Worm (Caenorhabditis elegans) whole organism, L4 larva: ENCODE measurements around the gene rbx-1.

Experiments
- D1046.2 ChIP-seq: fragments of 200-800 bp; sonication (Bioruptor generic); IDR thresholded peaks from 2 replicates; pipeline ENCODE4 v1.3.6; 2022; ENCODE audit warnings: missing genetic modification characterization, missing compliant biosample characterization
- F26F4.8 ChIP-seq: fragments of 200-800 bp; sonication (Bioruptor generic); conservative IDR thresholded peaks from 2 replicates; pipeline ENCODE4 v1.3.6; 2022; ENCODE audit warnings: missing genetic modification characterization, missing compliant biosample characterization
- T20F7.1 ChIP-seq: fragments of 200-800 bp; sonication (Bioruptor generic); optimal IDR thresholded peaks from 2 replicates; lab custom pipeline; 2018; ENCODE audit warnings: mild to moderate bottlenecking, missing genetic modification characterization, missing compliant biosample characterization
- Y105C5A.15 ChIP-seq: fragments of 200-800 bp; sonication (Bioruptor generic); IDR thresholded peaks from 2 replicates; pipeline ENCODE4 v1.3.6; 2022; ENCODE audit warnings: missing genetic modification characterization, missing compliant biosample characterization
- Y75B8A.6 ChIP-seq: fragments of 200-800 bp; sonication (Bioruptor generic); IDR thresholded peaks from 2 replicates; pipeline ENCODE4 v1.3.6; 2022; ENCODE audit warnings: missing genetic modification reagents, missing genetic modification characterization, missing compliant biosample characterization
- ZK337.2 ChIP-seq: fragments of 200-800 bp; sonication (Bioruptor generic); IDR thresholded peaks from 2 replicates; pipeline ENCODE4 v1.3.6; 2022; ENCODE audit warnings: missing genetic modification reagents, missing genetic modification characterization, missing compliant biosample characterization
- ZK546.5 ChIP-seq, 2 experiments: sonication (generic microtip); optimal IDR thresholded peaks; 2 replicates each; lab custom pipeline; 2017; ENCODE audit warnings: missing biosample characterization in 2 of 2, missing genetic modification characterization in 2 of 2
- aha-1 ChIP-seq: fragments of 150-350 bp; peaks from one replicate; lab custom pipeline; 2014; ENCODE audit warnings: missing biosample characterization, missing genetic modification characterization
- aly-2 ChIP-seq: sonication (generic microtip); optimal IDR thresholded peaks from 2 replicates; lab custom pipeline; 2018; ENCODE audit warnings: missing biosample characterization, missing genetic modification characterization
- ama-1 ChIP-seq: fragments of 150-350 bp; optimal IDR thresholded peaks from 2 replicates; lab custom pipeline; 2014; ENCODE audit warnings: inconsistent platforms, mixed read lengths
- ceh-20 ChIP-seq: fragments of 200-800 bp; sonication (Bioruptor generic); IDR thresholded peaks from 2 replicates; pipeline ENCODE4 v1.3.6; 2022; ENCODE audit warnings: missing genetic modification reagents, missing genetic modification characterization, missing compliant biosample characterization
- ceh-44 ChIP-seq: fragments of 200-800 bp; sonication (Bioruptor generic); IDR thresholded peaks from 2 replicates; pipeline ENCODE4 v1.3.6; 2022; ENCODE audit warnings: missing genetic modification reagents, missing genetic modification characterization, missing compliant biosample characterization
- cey-2 ChIP-seq: sonication (generic microtip); optimal IDR thresholded peaks from 3 replicates; lab custom pipeline; 2017; ENCODE audit warnings: missing genetic modification characterization, mild to moderate bottlenecking, missing compliant biosample characterization, antibody characterized with exemption, borderline replicate concordance; ENCODE audit not compliant: insufficient read depth
- ctbp-1 ChIP-seq: fragments of 200-800 bp; sonication (Bioruptor generic); IDR thresholded peaks from 2 replicates; pipeline ENCODE4 v1.3.6; 2022; ENCODE audit warnings: missing genetic modification reagents, missing genetic modification characterization, missing compliant biosample characterization
- daf-12 ChIP-seq: fragments of 150-350 bp; optimal IDR thresholded peaks from 2 replicates; lab custom pipeline; 2014; ENCODE audit warnings: missing biosample characterization, missing genetic modification reagents, missing genetic modification characterization
- dmd-8 ChIP-seq: fragments of 200-800 bp; sonication (Bioruptor generic); IDR thresholded peaks from 2 replicates; pipeline ENCODE4 v1.3.6; 2022; ENCODE audit warnings: missing genetic modification characterization, missing compliant biosample characterization
- duxl-1 ChIP-seq: sonication (generic microtip); optimal IDR thresholded peaks from 2 replicates; lab custom pipeline; 2016; ENCODE audit warnings: mild to moderate bottlenecking, missing genetic modification characterization, moderate library complexity, missing compliant biosample characterization; ENCODE audit not compliant: poor library complexity
- fos-1 ChIP-seq: fragments of 150-350 bp; optimal IDR thresholded peaks from 2 replicates; lab custom pipeline; 2014; ENCODE audit warnings: missing biosample characterization, missing genetic modification characterization
- hlh-30 ChIP-seq: sonication (generic microtip); optimal IDR thresholded peaks from 2 replicates; lab custom pipeline; 2017; ENCODE audit warnings: antibody characterized with exemption, mild to moderate bottlenecking, missing genetic modification characterization, missing compliant biosample characterization; ENCODE audit not compliant: insufficient read depth
- jun-1 ChIP-seq: fragments of 150-350 bp; optimal IDR thresholded peaks from 2 replicates; lab custom pipeline; 2014; ENCODE audit warnings: missing biosample characterization, missing genetic modification reagents, missing genetic modification characterization
- lin-13 ChIP-seq: fragments of 150-350 bp; optimal IDR thresholded peaks from 2 replicates; lab custom pipeline; 2014; ENCODE audit warnings: missing biosample characterization, missing genetic modification reagents, missing genetic modification characterization
- lin-15B ChIP-seq: fragments of 150-350 bp; sonication (generic microtip); optimal IDR thresholded peaks from 3 replicates; lab custom pipeline; 2014; ENCODE audit warnings: missing biosample characterization, missing genetic modification characterization
- lin-29 ChIP-seq: fragments of 200-800 bp; sonication (Bioruptor generic); IDR thresholded peaks from 2 replicates; pipeline ENCODE4 v1.3.6; 2022; ENCODE audit warnings: missing genetic modification reagents, missing genetic modification characterization, missing compliant biosample characterization
- madf-5 ChIP-seq, 2 experiments: fragments of 200-800 bp; sonication (Bioruptor generic); IDR thresholded peaks; 2 replicates each; pipeline ENCODE4 v1.3.6; 2022; ENCODE audit warnings: missing compliant biosample characterization in 2 of 2, missing genetic modification characterization in 2 of 2
- madf-9 ChIP-seq: fragments of 200-800 bp; sonication (Bioruptor generic); conservative IDR thresholded peaks from 2 replicates; pipeline ENCODE4 v1.3.6; 2022; ENCODE audit warnings: missing genetic modification reagents, missing genetic modification characterization, missing compliant biosample characterization
- mdl-1 ChIP-seq, 2 experiments: fragments of 150-350 bp in 1 of 2; sonication (generic microtip) in 1 of 2; optimal IDR thresholded peaks; 2 replicates each; lab custom pipeline; 2014 to 2017; ENCODE audit warnings: missing biosample characterization in 2 of 2, missing genetic modification characterization in 2 of 2
- mxl-2 ChIP-seq: fragments of 200-800 bp; sonication (Bioruptor generic); conservative IDR thresholded peaks from 2 replicates; pipeline ENCODE4 v1.3.6; 2022; ENCODE audit warnings: missing genetic modification reagents, missing genetic modification characterization, missing compliant biosample characterization
- mxl-3 ChIP-seq: fragments of 200-800 bp; sonication (Bioruptor generic); optimal IDR thresholded peaks from 2 replicates; lab custom pipeline; 2018; ENCODE audit warnings: mild to moderate bottlenecking, missing genetic modification characterization, missing compliant biosample characterization
- nhr-10 ChIP-seq: fragments of 150-350 bp; optimal IDR thresholded peaks from 2 replicates; lab custom pipeline; 2014; ENCODE audit warnings: missing biosample characterization, missing genetic modification characterization
- nhr-28 ChIP-seq: fragments of 150-350 bp; optimal IDR thresholded peaks from 2 replicates; lab custom pipeline; 2014; ENCODE audit warnings: missing biosample characterization, missing genetic modification characterization
- nhr-42 ChIP-seq: fragments of 200-800 bp; sonication (Bioruptor generic); IDR thresholded peaks from 2 replicates; pipeline ENCODE4 v1.3.6; 2022; ENCODE audit warnings: missing genetic modification characterization, missing compliant biosample characterization
- php-3 ChIP-seq: fragments of 200-800 bp; sonication (Bioruptor generic); IDR thresholded peaks from 2 replicates; pipeline ENCODE4 v1.3.6; 2022; ENCODE audit warnings: missing genetic modification reagents, missing genetic modification characterization, missing compliant biosample characterization
- saeg-2 ChIP-seq: fragments of 200-800 bp; sonication (Bioruptor generic); IDR thresholded peaks from 2 replicates; pipeline ENCODE4 v1.3.6; 2022; ENCODE audit warnings: missing genetic modification reagents, missing genetic modification characterization, missing compliant biosample characterization
- spr-1 ChIP-seq: sonication (generic microtip); optimal IDR thresholded peaks from 2 replicates; lab custom pipeline; 2016; ENCODE audit warnings: mild to moderate bottlenecking, missing genetic modification characterization, missing compliant biosample characterization
- tag-97 ChIP-seq: fragments of 200-800 bp; sonication (Bioruptor generic); IDR thresholded peaks from 2 replicates; pipeline ENCODE4 v1.3.6; 2022; ENCODE audit warnings: missing genetic modification characterization, missing compliant biosample characterization
- unc-39 ChIP-seq: sonication (generic microtip); optimal IDR thresholded peaks from 2 replicates; lab custom pipeline; 2017; ENCODE audit warnings: missing biosample characterization, missing genetic modification characterization
- unc-62 ChIP-seq, 3 experiments: fragments of 150-350 bp in 1 of 3; sonication (generic microtip); optimal IDR thresholded peaks in 2 of 3; peaks in 1 of 3; 1 replicate in 1 of 3; 2 replicates in 2 of 3; lab custom pipeline; 2014 to 2017; ENCODE audit warnings: missing biosample characterization in 3 of 3, missing genetic modification characterization in 3 of 3, missing genetic modification reagents in 3 of 3, missing genotype in 1 of 3

rbx-1 gene

DNA sequence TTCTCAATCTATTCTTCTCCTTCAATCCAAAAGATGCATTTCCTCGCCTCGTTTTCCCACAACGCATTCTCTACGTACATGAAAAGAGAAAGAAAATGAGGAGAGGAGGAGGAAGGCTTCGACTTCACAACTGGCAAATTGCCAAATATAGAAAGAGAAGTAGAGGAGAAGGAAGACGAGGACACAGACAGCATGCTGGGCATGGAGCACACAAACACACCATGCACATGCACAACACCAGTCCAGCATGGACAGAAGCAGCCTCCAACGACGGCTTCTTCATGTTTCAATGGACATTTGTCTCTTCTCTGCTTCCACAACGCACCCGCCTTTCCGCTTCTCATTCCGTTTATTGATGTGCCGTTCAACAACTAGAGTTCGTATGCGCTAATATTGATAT lies 25.7 kb downstream of the rbx-1 start (continued):
- TF ChIP-seq duxl-1 (no peak), ceh-44 (GFP tag; lab: Robert Waterston, UW) (no peak), ctbp-1 (peak; percentile 50; the same call in 1 of the 2 replicates), ama-1 (no peak), ZK546.5 (tag; optimal IDR thresholded peaks at IDR 0.05; lab: Kevin White, UChicago) (no peak), aha-1 (tag; lab: Kevin White, UChicago) (peak; percentile 96)

DNA sequence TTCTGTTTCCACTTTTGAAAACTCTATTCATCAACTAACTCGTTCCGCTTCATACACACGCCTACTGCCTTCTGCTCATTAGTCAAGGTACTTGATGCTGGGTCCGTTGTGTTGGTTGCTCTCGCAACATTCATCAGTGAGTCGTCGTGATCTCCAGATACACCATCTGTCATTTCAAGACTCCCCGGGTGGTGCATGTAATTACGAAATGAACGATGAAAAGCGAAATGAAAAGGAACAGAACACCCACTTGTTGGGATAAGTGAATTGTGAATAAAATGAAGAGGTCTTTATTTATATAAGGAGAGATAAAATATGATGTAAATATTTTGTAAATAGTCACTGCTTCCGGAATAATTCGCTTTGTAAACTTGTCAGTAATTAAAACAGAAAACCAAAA lies 26.4 kb downstream of the rbx-1 start:
- TF ChIP-seq Y105C5A.15 (GFP tag; lab: Robert Waterston, UW) = no peak
- no peak for TF ChIP-seq ceh-44 (GFP tag; lab: Robert Waterston, UW)
- no peak for TF ChIP-seq T20F7.1
- TF ChIP-seq mdl-1 (tag; optimal IDR thresholded peaks at IDR 0.05; lab: Kevin White, UChicago) = no peak
- TF ChIP-seq unc-62 (GFP tag; optimal IDR thresholded peaks at IDR 0.05 in 1 of 2; lab: Kevin White, UChicago) = no peak
- TF ChIP-seq unc-62 (tag; optimal IDR thresholded peaks at IDR 0.05; lab: Kevin White, UChicago) = no peak
- no peak for TF ChIP-seq ZK337.2 (GFP tag; lab: Robert Waterston, UW)
- no peak for TF ChIP-seq ceh-20 (GFP tag; lab: Robert Waterston, UW)
- no peak for TF ChIP-seq cey-2 (tag; lab: Kevin White, UChicago)
- TF ChIP-seq fos-1 = no peak
- no peak for TF ChIP-seq madf-9 (GFP tag; lab: Robert Waterston, UW)
- TF ChIP-seq lin-29 (GFP tag; lab: Robert Waterston, UW) = no peak
- no peak for TF ChIP-seq unc-39 (tag; lab: Kevin White, UChicago)
- no peak for TF ChIP-seq nhr-10 (tag; lab: Kevin White, UChicago)
- TF ChIP-seq mxl-3 (GFP tag; lab: Kevin White, UChicago) = no peak
- no peak for TF ChIP-seq lin-15B (tag; lab: Kevin White, UChicago)
- TF ChIP-seq saeg-2 (GFP tag; lab: Robert Waterston, UW) = no peak
- no peak for TF ChIP-seq jun-1
- TF ChIP-seq F26F4.8 (GFP tag; lab: Robert Waterston, UW) = no peak
- TF ChIP-seq madf-5 (GFP tag; IDR thresholded peaks at IDR 0.05; lab: Robert Waterston, UW) = no peak
- TF ChIP-seq duxl-1 = no peak
- TF ChIP-seq, all 104 proteins: peak for 0

ce11 chrV:9661514-9661913 lies 28.8 kb downstream of the rbx-1 start, which contains the start of gene pitr-4:
Gene pitr-4, minus strand, starts transcription at chrV:9661614.
- TF ChIP-seq daf-12 (no peak), aly-2 (tag; lab: Kevin White, UChicago) (no peak), php-3 (GFP tag; lab: Robert Waterston, UW) (no peak), dmd-8 (GFP tag; lab: Robert Waterston, UW) (no peak), spr-1 (tag; lab: Kevin White, UChicago) (no peak)

- peak in 1 of 2 experiments; percentile 66 for TF ChIP-seq unc-62 (GFP tag; optimal IDR thresholded peaks at IDR 0.05 in 1 of 2; lab: Kevin White, UChicago)
- TF ChIP-seq unc-62 (tag; optimal IDR thresholded peaks at IDR 0.05; lab: Kevin White, UChicago) = no peak
- TF ChIP-seq nhr-28 (tag; lab: Kevin White, UChicago) = peak; percentile 86
- TF ChIP-seq aha-1 (tag; lab: Kevin White, UChicago) = peak; percentile 2
- no peak for TF ChIP-seq nhr-42
- TF ChIP-seq D1046.2 (GFP tag; lab: Robert Waterston, UW) = no peak
- TF ChIP-seq, all 104 proteins: peak for 3
Measured at ce11 chrV:9654154-9654805, 36.0 kb downstream of the rbx-1 start, which contains the start of gene cyp-29A4. Gene cyp-29A4, plus strand, starts transcription at chrV:9654755.

DNA sequence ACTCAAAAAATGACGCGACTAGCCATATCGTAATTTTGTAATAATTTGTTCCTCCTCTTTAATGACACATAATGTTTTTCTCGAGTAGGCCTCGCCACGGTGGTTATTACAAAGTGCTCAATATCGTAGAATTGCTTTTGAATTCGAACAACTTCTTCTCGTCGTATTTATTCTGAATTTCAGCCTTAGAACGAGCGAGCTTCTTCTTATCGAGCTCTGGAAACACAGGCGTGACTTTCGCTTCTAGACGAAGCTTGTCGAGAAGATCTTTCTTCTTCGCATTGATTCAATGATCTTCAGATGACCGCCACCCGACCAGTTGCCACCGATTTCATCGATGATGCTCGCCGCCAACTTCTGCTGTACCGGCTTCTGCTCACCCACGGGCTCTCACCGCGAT lies 39.0 kb downstream of the rbx-1 start, which contains the start of gene T06E4.21:
Gene T06E4.21, plus strand, starts transcription at position 301 of the 400 bp plus-strand sequence.
- TF ChIP-seq hlh-30 (tag; lab: Kevin White, UChicago) (no peak), lin-13 (GFP tag; lab: Kevin White, UChicago) (no peak), Y75B8A.6 (GFP tag; lab: Robert Waterston, UW) (no peak), mxl-2 (GFP tag; lab: Robert Waterston, UW) (no peak), tag-97 (GFP tag; lab: Robert Waterston, UW) (no peak)
